Worm (Caenorhabditis elegans): ENCODE results near the gene C45B2.3.

DNA sequence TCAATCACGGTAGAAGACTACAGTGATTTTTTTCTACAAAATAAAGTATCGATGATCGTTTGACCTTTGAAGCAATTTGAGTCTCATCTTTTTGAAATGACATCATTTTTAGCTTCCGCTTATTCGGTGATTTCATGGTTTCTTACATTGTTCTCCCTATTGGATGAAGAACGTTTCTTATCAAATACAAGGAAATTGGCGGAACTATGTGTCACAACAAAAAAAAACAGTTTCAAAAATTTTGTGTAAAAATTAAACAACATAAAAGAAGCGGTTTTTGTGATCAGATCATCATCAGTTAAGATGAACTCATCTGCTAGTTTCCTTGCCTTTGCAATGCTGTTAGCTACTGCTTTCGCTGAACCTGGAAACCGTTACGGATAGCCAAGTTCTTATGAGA is 4.9 kb downstream of the C45B2.3 start, which contains the start of gene C45B2.8:
- no peak for TF ChIP-seq ama-1 (optimal IDR thresholded peaks at IDR 0.05)
- no peak for TF ChIP-seq ama-1 (GFP tag; optimal IDR thresholded peaks at IDR 0.05)
- TF ChIP-seq nhr-179 (tag; optimal IDR thresholded peaks at IDR 0.05) = no peak
- TF ChIP-seq ztf-28 (GFP tag; IDR thresholded peaks at IDR 0.05) = no peak
- TF ChIP-seq ceh-91 (GFP tag; IDR thresholded peaks at IDR 0.05) = no peak
- no peak for TF ChIP-seq hmg-1.2 (GFP tag; IDR thresholded peaks at IDR 0.05)
- no peak for TF ChIP-seq C06A6.2 (GFP tag; conservative IDR thresholded peaks at IDR 0.05)
- TF ChIP-seq xnd-1 (tag; optimal IDR thresholded peaks at IDR 0.05) = no peak

All from whole organism, young adult.